Worm (Caenorhabditis elegans): ENCODE measurements around the gene C56G2.15.

- TF ChIP-seq C08G9.2 (tag; optimal IDR thresholded peaks at IDR 0.05) (no peak), zip-5 (tag; optimal IDR thresholded peaks at IDR 0.05) (no peak)
These were observed 34.6 kb upstream of the C56G2.15 start for ce11 chrIII:6402346-6402745.
